Fruit fly (Drosophila melanogaster) whole organism: ENCODE measurements around the gene shep.

ENCODE experiments used
- CG8478 ChIP-seq: fragments of >200 bp; optimal IDR thresholded peaks from 2 replicates; lab custom pipeline; 2018; ENCODE audit warnings: inconsistent platforms
- pan ChIP-seq: fragments of >200 bp; optimal IDR thresholded peaks from 2 replicates; lab custom pipeline; 2017

dm6 chr3L:5273237-5273636, 4.5 kb downstream of the shep start:
- TF ChIP-seq CG8478 (lab: Kevin White, UChicago) (no peak), pan (lab: Kevin White, UChicago) (no peak)
